Fruit fly (Drosophila melanogaster): ENCODE data around the gene CG34355.
A peak's percentile ranks its signal among the peaks of the same experiment; 100 is the strongest.

Gene CG34355

dm6 chr3R:23782456-23783402 lies 20.9 kb upstream of the CG34355 start (continued):
- TF ChIP-seq corto (GFP tag; optimal IDR thresholded peaks at IDR 0.05) (peak; percentile 85), Gsc (GFP tag; IDR thresholded peaks at IDR 0.05) (peak; percentile 81), lab (GFP tag; optimal IDR thresholded peaks at IDR 0.05) (peak; percentile 86), tx (GFP tag; optimal IDR thresholded peaks at IDR 0.05) (peak; percentile 72), Myb (GFP tag; optimal IDR thresholded peaks at IDR 0.05) (peak; percentile 42), CG2875 (GFP tag; optimal IDR thresholded peaks at IDR 0.05) (peak; percentile 93), CG13296 (GFP tag; optimal IDR thresholded peaks at IDR 0.05) (peak; percentile 76), slp2 (GFP tag; optimal IDR thresholded peaks at IDR 0.05) (peak; percentile 85), Rfx (GFP tag; IDR thresholded peaks at IDR 0.05) (peak; percentile 56; the same call in 1 of the 2 replicates), CG17612 (GFP tag; IDR thresholded peaks at IDR 0.05) (no peak; the same call in 1 of the 2 replicates), NC2β (GFP tag; optimal IDR thresholded peaks at IDR 0.05) (peak; percentile 86), ase (GFP tag; IDR thresholded peaks at IDR 0.05) (peak; percentile 61; the same call in 2 of the 3 replicates), crol (GFP tag; IDR thresholded peaks at IDR 0.05) (peak; percentile 77), shn (GFP tag; optimal IDR thresholded peaks at IDR 0.05) (peak; percentile 54), GATAe (GFP tag; conservative IDR thresholded peaks at IDR 0.05) (peak; percentile 95), HLH4C (GFP tag; IDR thresholded peaks at IDR 0.05; ENCODE audit: partially characterized antibody) (no peak), B-H2 (GFP tag; optimal IDR thresholded peaks at IDR 0.05) (peak; percentile 52), TFAM (GFP tag; optimal IDR thresholded peaks at IDR 0.05) (peak; percentile 61), Mrtf (GFP tag; IDR thresholded peaks at IDR 0.05) (peak; percentile 59; the same call in 2 of the 3 replicates), bsh (GFP tag; optimal IDR thresholded peaks at IDR 0.05) (peak; percentile 88 to 97), NC2α (GFP tag; optimal IDR thresholded peaks at IDR 0.05) (peak; percentile 56), CG42726 (GFP tag; IDR thresholded peaks at IDR 0.05; ENCODE audit: partially characterized antibody) (no peak), schlank (tag; optimal IDR thresholded peaks at IDR 0.05) (peak; percentile 74), CG33213 (GFP tag; optimal IDR thresholded peaks at IDR 0.05) (peak; percentile 39), br (optimal IDR thresholded peaks at IDR 0.05) (no peak), ttk (GFP tag; IDR thresholded peaks at IDR 0.05) (peak; percentile 70), CG1647 (GFP tag; optimal IDR thresholded peaks at IDR 0.05) (peak; percentile 77), CG16813 (GFP tag; IDR thresholded peaks at IDR 0.05; ENCODE audit: partially characterized antibody) (no peak), Dip3 (GFP tag; optimal IDR thresholded peaks at IDR 0.05) (peak; percentile 19), sisA (GFP tag; IDR thresholded peaks at IDR 0.05) (peak; percentile 89), Med (GFP tag) (peak; percentile 91), tup (GFP tag; optimal IDR thresholded peaks at IDR 0.05) (peak; percentile 30), CG4404 (GFP tag; IDR thresholded peaks at IDR 0.05) (peak; percentile 93), CG15514 (GFP tag; optimal IDR thresholded peaks at IDR 0.05) (peak; percentile 74), CG7839 (tag; optimal IDR thresholded peaks at IDR 0.05) (peak; percentile 91), zfh1 (GFP tag; IDR thresholded peaks at IDR 0.05) (peak; percentile 95), CG4617 (GFP tag; optimal IDR thresholded peaks at IDR 0.05; ENCODE audit: borderline replicate concordance) (peak; percentile 64), Nf-YA (GFP tag; IDR thresholded peaks at IDR 0.05) (peak; percentile 62), Hey (tag; optimal IDR thresholded peaks at IDR 0.05) (peak; percentile 85), Neu2 (GFP tag; optimal IDR thresholded peaks at IDR 0.05; ENCODE audit: borderline replicate concordance) (peak; percentile 26), nmo (GFP tag; optimal IDR thresholded peaks at IDR 0.05) (peak; percentile 95), lilli (GFP tag; optimal IDR thresholded peaks at IDR 0.05) (peak; percentile 89), Dref (GFP tag; IDR thresholded peaks at IDR 0.05) (no peak), CG17359 (tag; optimal IDR thresholded peaks at IDR 0.05) (peak; percentile 91), Tbp (GFP tag; optimal IDR thresholded peaks at IDR 0.05) (no peak), knrl (GFP tag; IDR thresholded peaks at IDR 0.05; ENCODE audit: partially characterized antibody) (no peak), CHES-1-like (GFP tag; optimal IDR thresholded peaks at IDR 0.05) (peak; percentile 38), CG12299 (tag; optimal IDR thresholded peaks at IDR 0.05) (peak; percentile 76)

Measured in whole organism, embryonic.